Fruit fly (Drosophila melanogaster): Measurements from ENCODE around the gene CG33796.

dm6 chr3L:16136819-16137553, 32.9 kb downstream of the CG33796 start:
- TF ChIP-seq cnc (optimal IDR thresholded peaks at IDR 0.05) = no peak
- TF ChIP-seq toe (GFP tag; optimal IDR thresholded peaks at IDR 0.05) = no peak
- no peak for TF ChIP-seq CG7101 (tag; optimal IDR thresholded peaks at IDR 0.05)
